Fruit fly (Drosophila melanogaster) Kc167 (cell line): Measurements from ENCODE around the gene RhoGEF64C.

Source experiments
- Myc ChIP-seq: fragments of >200 bp; optimal IDR thresholded peaks from 2 replicates; lab custom pipeline; 2017; ENCODE audit warnings: missing external identifiers
- Sin3A ChIP-seq: fragments of >200 bp; optimal IDR thresholded peaks from 2 replicates; lab custom pipeline; 2018; ENCODE audit warnings: missing external identifiers
- h ChIP-seq: fragments of >200 bp; optimal IDR thresholded peaks from 3 replicates; lab custom pipeline; 2018; ENCODE audit warnings: missing external identifiers
- insv ChIP-seq: fragments of >200 bp; optimal IDR thresholded peaks from 3 replicates; lab custom pipeline; 2018; ENCODE audit warnings: missing external identifiers
- psq ChIP-seq: fragments of >200 bp; optimal IDR thresholded peaks from 2 replicates; lab custom pipeline; 2017; ENCODE audit warnings: missing external identifiers
- ttk ChIP-seq: sonication (Bioruptor generic); optimal IDR thresholded peaks from 2 replicates; lab custom pipeline; 2017; ENCODE audit warnings: missing external identifiers

Gene RhoGEF64C

DNA sequence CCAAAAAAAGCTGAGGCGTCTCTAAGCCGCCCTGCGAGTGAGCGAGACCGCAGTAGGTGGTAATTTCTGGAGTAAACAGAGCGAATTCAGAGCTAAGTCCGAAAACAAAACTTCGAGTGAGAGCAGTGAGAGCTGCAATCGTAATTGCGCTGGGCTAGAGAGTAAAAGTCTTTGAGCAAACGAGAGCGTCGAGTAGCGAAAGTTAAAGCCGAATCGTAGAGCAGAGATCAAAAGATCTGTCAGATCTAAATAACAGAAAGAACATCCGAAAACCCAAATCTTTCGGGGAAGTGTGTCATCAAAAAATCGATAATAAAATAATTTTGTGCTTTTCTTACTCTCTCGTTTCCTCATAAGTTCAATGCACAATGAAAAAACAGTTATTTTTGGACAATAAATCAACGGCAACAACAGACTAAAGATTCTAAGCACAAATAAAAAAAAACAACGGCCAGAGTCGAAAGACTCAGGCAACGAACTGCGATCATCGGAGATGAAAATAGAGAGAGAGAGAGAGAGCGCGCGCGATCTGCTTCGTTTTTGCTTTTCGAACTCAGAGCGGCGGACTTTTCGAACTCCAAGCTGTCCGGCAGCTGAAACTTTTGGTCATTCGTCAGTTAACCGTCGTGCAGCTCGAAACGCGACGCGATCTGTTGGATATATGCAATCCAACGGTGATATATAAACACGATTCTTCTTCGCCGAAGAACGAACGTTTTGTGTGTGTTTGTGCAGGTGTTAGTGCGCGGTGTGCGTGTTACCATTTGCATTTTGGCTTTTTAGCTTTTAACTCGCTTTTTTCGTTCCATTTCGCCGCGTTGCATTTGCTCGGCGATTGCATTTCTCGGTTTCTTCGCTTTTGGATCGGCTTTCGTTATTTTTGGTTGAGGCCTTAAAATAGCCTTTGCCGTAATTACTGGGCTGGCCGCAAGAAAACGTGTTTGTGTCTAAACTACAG, at the start of gene RhoGEF64C:
Gene RhoGEF64C (plus strand): TSS at position 607 of the 958 bp plus-strand sequence.
- no peak for TF ChIP-seq insv (lab: Kevin White, UChicago)
- TF ChIP-seq Sin3A (lab: Kevin White, UChicago): no peak
- no peak for TF ChIP-seq psq (lab: Kevin White, UChicago)
- no peak for TF ChIP-seq Myc
- no peak for TF ChIP-seq h
- TF ChIP-seq ttk (lab: Kevin White, UChicago): no peak

DNA sequence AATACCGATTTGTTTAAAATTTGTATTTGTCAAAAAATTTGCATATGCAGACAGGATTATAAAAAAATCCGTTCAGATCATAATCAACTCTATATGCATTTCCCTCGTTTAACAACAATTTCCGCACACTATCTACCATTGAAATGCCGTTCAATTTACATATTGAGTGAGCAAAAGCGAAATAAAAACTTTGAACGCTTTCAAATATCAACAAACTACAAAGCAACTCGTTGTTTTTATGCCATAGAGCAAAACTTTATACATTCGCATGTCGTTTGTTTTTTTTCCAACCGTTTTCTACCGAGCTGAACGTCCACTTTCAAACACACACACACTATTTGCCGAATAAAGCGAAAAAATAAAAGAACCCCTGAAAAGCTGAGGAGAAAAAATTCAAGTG, 44.6 kb upstream of the RhoGEF64C start, which contains the start of gene TTLL1B:
Gene TTLL1B (plus strand): TSS at position 301 of the 400 bp plus-strand sequence.
- TF ChIP-seq insv (lab: Kevin White, UChicago) (no peak), h (no peak), psq (lab: Kevin White, UChicago) (no peak), ttk (lab: Kevin White, UChicago) (no peak), Myc (no peak), Sin3A (lab: Kevin White, UChicago) (no peak)

DNA sequence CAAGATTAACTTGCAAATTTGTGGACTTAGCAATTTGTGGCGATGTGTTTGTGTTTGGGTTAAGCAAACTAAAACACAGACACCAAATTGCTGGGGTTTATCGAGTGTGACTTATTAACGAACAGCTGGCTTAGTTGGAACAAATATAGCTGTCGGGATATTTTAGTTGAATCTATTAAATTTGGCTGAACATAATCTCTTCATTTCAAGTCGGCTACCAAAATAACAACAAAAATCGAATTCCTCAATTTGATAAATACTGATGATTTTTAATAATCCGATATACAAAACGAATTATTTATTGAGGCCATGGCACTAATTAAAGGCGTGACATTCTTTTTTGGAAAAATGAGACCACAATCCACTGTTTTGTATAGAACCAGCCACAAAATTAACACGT, 25.3 kb upstream of the RhoGEF64C start, which contains the start of gene CG32236:
Gene CG32236 (minus strand): TSS at position 101 of the 400 bp plus-strand sequence.
- TF ChIP-seq Sin3A (lab: Kevin White, UChicago) (no peak), ttk (lab: Kevin White, UChicago) (no peak), h (no peak), psq (lab: Kevin White, UChicago) (no peak), Myc (no peak), insv (lab: Kevin White, UChicago) (no peak)

dm6 chr3L:4677532-4677931, 15.1 kb upstream of the RhoGEF64C start, which contains the start of gene CG34266:
Gene CG34266 (plus strand): TSS chr3L:4677832.
- TF ChIP-seq ttk (lab: Kevin White, UChicago) (no peak), insv (lab: Kevin White, UChicago) (no peak), Sin3A (lab: Kevin White, UChicago) (no peak), Myc (no peak), h (no peak), psq (lab: Kevin White, UChicago) (no peak)

DNA sequence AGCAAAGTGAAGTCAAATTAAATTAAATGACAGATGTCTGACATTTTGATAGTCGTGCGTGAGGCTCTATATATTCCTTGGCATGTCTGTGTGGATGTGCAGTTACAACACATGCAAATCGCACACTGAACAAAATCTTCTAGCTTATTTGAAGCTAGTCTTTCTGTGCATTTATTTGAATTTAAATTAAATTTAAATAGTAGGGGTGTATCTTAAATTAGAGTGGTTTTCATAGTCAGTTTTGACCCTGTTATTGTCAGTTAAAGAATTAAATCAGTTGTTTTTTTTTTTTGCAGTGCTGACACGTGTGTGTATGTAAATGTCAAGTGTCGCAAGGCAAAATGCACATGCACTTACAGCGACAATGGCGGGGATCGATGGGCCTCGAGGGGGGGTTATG, 13.5 kb upstream of the RhoGEF64C start:
- TF ChIP-seq Sin3A (lab: Kevin White, UChicago) (no peak), ttk (lab: Kevin White, UChicago) (no peak), insv (lab: Kevin White, UChicago) (no peak), Myc (no peak), psq (lab: Kevin White, UChicago) (no peak)

- TF ChIP-seq h (no peak), ttk (lab: Kevin White, UChicago) (no peak), insv (lab: Kevin White, UChicago) (no peak), psq (lab: Kevin White, UChicago) (no peak), Myc (no peak), Sin3A (lab: Kevin White, UChicago) (no peak)
Measured at dm6 chr3L:4684622-4685276, 7.8 kb upstream of the RhoGEF64C start.

- TF ChIP-seq psq (lab: Kevin White, UChicago): no peak
- no peak for TF ChIP-seq insv (lab: Kevin White, UChicago)
- no peak for TF ChIP-seq ttk (lab: Kevin White, UChicago)
- TF ChIP-seq h: no peak
- no peak for TF ChIP-seq Myc
- no peak for TF ChIP-seq Sin3A (lab: Kevin White, UChicago)
Measured at dm6 chr3L:4686050-4686449, 6.5 kb upstream of the RhoGEF64C start.

DNA sequence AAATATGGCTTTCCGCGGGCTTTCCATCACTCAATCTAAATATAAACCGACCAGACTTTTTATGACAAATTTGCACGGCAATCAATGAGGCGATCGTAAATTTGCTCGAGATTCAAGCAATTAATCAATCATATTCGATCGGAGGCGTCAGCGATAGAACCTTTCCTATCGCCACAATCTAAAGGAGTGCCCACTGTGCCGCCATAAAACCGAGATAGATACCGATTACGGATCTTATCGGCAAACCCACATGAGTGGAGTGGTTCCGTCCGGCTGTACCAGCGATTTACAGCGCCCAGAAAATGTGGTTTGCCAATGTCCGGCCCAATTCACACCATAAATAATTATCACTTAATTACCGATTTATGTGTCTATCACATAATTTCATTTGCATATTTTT, 6.0 kb upstream of the RhoGEF64C start:
- TF ChIP-seq h: no peak
- TF ChIP-seq psq (lab: Kevin White, UChicago): no peak
- no peak for TF ChIP-seq ttk (lab: Kevin White, UChicago)
- no peak for TF ChIP-seq Sin3A (lab: Kevin White, UChicago)
- TF ChIP-seq insv (lab: Kevin White, UChicago): no peak
- TF ChIP-seq Myc: no peak

- TF ChIP-seq insv (lab: Kevin White, UChicago) (no peak), Myc (no peak), Sin3A (lab: Kevin White, UChicago) (no peak), psq (lab: Kevin White, UChicago) (no peak), ttk (lab: Kevin White, UChicago) (no peak), h (no peak)
Measured at dm6 chr3L:4687133-4687532, 5.5 kb upstream of the RhoGEF64C start, which contains the start of gene axo. Gene axo (minus strand): TSS chr3L:4687317.

DNA sequence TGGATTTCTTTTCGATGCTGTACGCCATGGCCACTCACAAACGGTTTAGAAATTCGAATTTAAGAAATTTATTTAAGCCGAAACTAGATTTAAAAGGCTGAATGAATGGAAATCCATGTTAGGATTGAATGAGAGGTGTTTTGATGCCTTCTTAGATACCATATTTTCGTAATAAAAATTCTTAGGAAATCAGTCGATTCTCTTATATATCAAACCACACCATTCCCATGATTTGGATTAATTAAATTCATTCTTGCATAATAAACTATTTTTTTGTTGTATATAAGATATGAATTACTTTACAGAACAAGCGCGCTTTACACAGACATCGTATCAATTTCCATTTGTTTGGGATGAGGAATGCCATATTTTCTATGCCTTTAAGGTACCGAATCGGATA, 3.9 kb upstream of the RhoGEF64C start, which contains the start of gene CG7514:
Gene CG7514 (minus strand): TSS at position 101 of the 400 bp plus-strand sequence.
- TF ChIP-seq h: no peak
- no peak for TF ChIP-seq Myc
- TF ChIP-seq insv (lab: Kevin White, UChicago): no peak
- TF ChIP-seq Sin3A (lab: Kevin White, UChicago): no peak
- no peak for TF ChIP-seq psq (lab: Kevin White, UChicago)
- TF ChIP-seq ttk (lab: Kevin White, UChicago): no peak

dm6 chr3L:4689970-4690369, 2.6 kb upstream of the RhoGEF64C start, which contains the start of gene CG18418:
Gene CG18418 (minus strand): TSS chr3L:4690070.
- TF ChIP-seq Sin3A (lab: Kevin White, UChicago): no peak
- no peak for TF ChIP-seq h
- no peak for TF ChIP-seq psq (lab: Kevin White, UChicago)
- TF ChIP-seq ttk (lab: Kevin White, UChicago): no peak
- TF ChIP-seq insv (lab: Kevin White, UChicago): no peak
- TF ChIP-seq Myc: no peak
